Fruit fly (Drosophila melanogaster) whole organism, embryonic: ENCODE results near the gene oxt.

Experiments used
- CG10431 ChIP-seq: fragments of 200-800 bp; sonication (Bioruptor generic); optimal IDR thresholded peaks from 3 replicates; lab custom pipeline; 2018; ENCODE audit warnings: missing biosample characterization, mild to moderate bottlenecking, missing genetic modification characterization
- CG10462 ChIP-seq: fragments of 200-800 bp; sonication (Bioruptor generic); optimal IDR thresholded peaks from 2 replicates; lab custom pipeline; 2016; ENCODE audit warnings: missing biosample characterization, missing genetic modification characterization
- CG11247 ChIP-seq: fragments of 200-800 bp; sonication (Bioruptor generic); IDR thresholded peaks from 2 replicates; pipeline ENCODE4 v1.3.6; 2022; ENCODE audit warnings: missing biosample characterization, missing genetic modification characterization
- CG11398 ChIP-seq: fragments of 200-800 bp; sonication (Bioruptor generic); optimal IDR thresholded peaks from 2 replicates; lab custom pipeline; 2016; ENCODE audit warnings: missing biosample characterization, missing genetic modification characterization
- CG12659 ChIP-seq: fragments of 200-800 bp; sonication (Bioruptor generic); optimal IDR thresholded peaks from 3 replicates; lab custom pipeline; 2017; ENCODE audit warnings: mild to moderate bottlenecking, missing biosample characterization, missing genetic modification reagents, missing genetic modification characterization
- CG12769 ChIP-seq: fragments of 200-800 bp; sonication (Bioruptor generic); optimal IDR thresholded peaks from 2 replicates; lab custom pipeline; 2019; ENCODE audit warnings: missing biosample characterization, mild to moderate bottlenecking, missing genetic modification characterization, moderate library complexity
- CG13775 ChIP-seq: fragments of 200-800 bp; sonication (Bioruptor generic); optimal IDR thresholded peaks from 3 replicates; lab custom pipeline; 2017; ENCODE audit warnings: missing biosample characterization, mild to moderate bottlenecking, missing genetic modification characterization
- CG14050 ChIP-seq: fragments of 200-800 bp; sonication (Bioruptor generic); IDR thresholded peaks from 3 replicates; pipeline ENCODE4 v1.3.6; 2022; ENCODE audit warnings: missing biosample characterization, missing genetic modification characterization
- CG18764 ChIP-seq: fragments of 200-800 bp; sonication (Bioruptor generic); optimal IDR thresholded peaks from 3 replicates; lab custom pipeline; 2016; ENCODE audit warnings: missing biosample characterization, missing genetic modification characterization
- CG2889 ChIP-seq: fragments of 200-800 bp; sonication (Bioruptor generic); IDR thresholded peaks from 3 replicates; pipeline ENCODE4 v1.3.6; 2022; ENCODE audit warnings: missing biosample characterization, missing genetic modification characterization
- CG30431 ChIP-seq: fragments of 200-800 bp; sonication (Bioruptor generic); optimal IDR thresholded peaks from 2 replicates; lab custom pipeline; 2017; ENCODE audit warnings: missing biosample characterization, missing genetic modification characterization
- CG3065 ChIP-seq: fragments of 200-800 bp; sonication (Bioruptor generic); optimal IDR thresholded peaks from 2 replicates; lab custom pipeline; 2016; ENCODE audit warnings: missing biosample characterization, missing genetic modification characterization
- CG3726 ChIP-seq: fragments of 200-800 bp; sonication (Bioruptor generic); IDR thresholded peaks from 3 replicates; pipeline ENCODE4, ENCODE4 v1.3.6; 2022; ENCODE audit warnings: missing biosample characterization, missing genetic modification characterization
- CG42726 ChIP-seq: fragments of 200-800 bp; sonication (Bioruptor generic); IDR thresholded peaks from 2 replicates; pipeline ENCODE4 v1.3.6; 2022; ENCODE audit warnings: missing biosample characterization, missing genetic modification characterization; ENCODE audit not compliant: partially characterized antibody
- CG4854 ChIP-seq: fragments of 200-800 bp; sonication (Bioruptor generic); optimal IDR thresholded peaks from 2 replicates; lab custom pipeline; 2016; ENCODE audit warnings: missing biosample characterization, missing genetic modification characterization, inconsistent platforms
- CG6854 ChIP-seq: fragments of 200-800 bp; sonication (Bioruptor generic); optimal IDR thresholded peaks from 3 replicates; lab custom pipeline; 2017; ENCODE audit warnings: missing biosample characterization, mild to moderate bottlenecking, missing genetic modification characterization
- CG7372 ChIP-seq: fragments of 200-800 bp; sonication (Bioruptor generic); IDR thresholded peaks from 2 replicates; pipeline ENCODE4 v1.3.6; 2022; ENCODE audit warnings: missing biosample characterization, missing genetic modification characterization
- CG9215 ChIP-seq: fragments of 200-800 bp; sonication (Bioruptor generic); IDR thresholded peaks from 2 replicates; pipeline ENCODE4 v1.3.6; 2022; ENCODE audit warnings: missing biosample characterization, missing genetic modification characterization
- CG9437 ChIP-seq: fragments of 200-800 bp; sonication (Bioruptor generic); optimal IDR thresholded peaks from 2 replicates; lab custom pipeline; 2018; ENCODE audit warnings: missing biosample characterization, mild to moderate bottlenecking, missing genetic modification characterization
- CG9932 ChIP-seq: fragments of 200-800 bp; sonication (Bioruptor generic); IDR thresholded peaks from 2 replicates; pipeline ENCODE4 v1.3.6; 2022; ENCODE audit warnings: missing biosample characterization, missing genetic modification characterization
- Chrac-16 ChIP-seq: fragments of 200-800 bp; sonication (Bioruptor generic); optimal IDR thresholded peaks from 3 replicates; lab custom pipeline; 2016; ENCODE audit warnings: missing biosample characterization, missing genetic modification characterization
- CrebB ChIP-seq: fragments of 200-800 bp; sonication (Bioruptor generic); optimal IDR thresholded peaks from 3 replicates; lab custom pipeline; 2018; ENCODE audit warnings: missing biosample characterization, mild to moderate bottlenecking, missing genetic modification characterization
- Deaf1 ChIP-seq: fragments of 200-800 bp; optimal IDR thresholded peaks from 3 replicates; lab custom pipeline; 2019; ENCODE audit warnings: missing biosample characterization, mild to moderate bottlenecking, missing genetic modification characterization, moderate library complexity
- Dip2 ChIP-seq: fragments of 200-800 bp; sonication (Bioruptor generic); IDR thresholded peaks from 2 replicates; pipeline ENCODE4 v1.3.6; 2022; ENCODE audit warnings: missing biosample characterization, missing genetic modification characterization
- Gug ChIP-seq: fragments of 200-800 bp; sonication (Bioruptor generic); IDR thresholded peaks from 4 replicates; pipeline ENCODE4 v1.3.6; 2022; ENCODE audit warnings: missing biosample characterization, missing genetic modification characterization
- H2.0 ChIP-seq: fragments of 200-800 bp; sonication (Bioruptor generic); IDR thresholded peaks from 2 replicates; pipeline ENCODE4 v1.3.6; 2022; ENCODE audit warnings: missing biosample characterization, missing genetic modification characterization
- Hmr ChIP-seq: fragments of 200-800 bp; sonication (Bioruptor generic); optimal IDR thresholded peaks from 3 replicates; lab custom pipeline; 2017; ENCODE audit warnings: mild to moderate bottlenecking, missing biosample characterization, missing genetic modification reagents, missing genetic modification characterization
- NC2α ChIP-seq: fragments of 200-800 bp; sonication (Bioruptor generic); optimal IDR thresholded peaks from 2 replicates; lab custom pipeline; 2016; ENCODE audit warnings: missing biosample characterization, missing genetic modification characterization
- Nf-YB ChIP-seq: fragments of 200-800 bp; sonication (Bioruptor generic); optimal IDR thresholded peaks from 3 replicates; lab custom pipeline; 2019; ENCODE audit warnings: missing biosample characterization, mild to moderate bottlenecking, missing genetic modification characterization, moderate library complexity
- Rfx ChIP-seq: fragments of 200-800 bp; sonication (Bioruptor generic); IDR thresholded peaks from 2 replicates; pipeline ENCODE4 v1.3.6; 2022; ENCODE audit warnings: missing biosample characterization, missing genetic modification characterization
- Scr ChIP-seq: fragments of 200-800 bp; sonication (Bioruptor generic); IDR thresholded peaks from 2 replicates; pipeline ENCODE4 v1.3.6; 2022; ENCODE audit warnings: missing biosample characterization, missing genetic modification characterization; ENCODE audit not compliant: partially characterized antibody
- Side ChIP-seq: fragments of 200-800 bp; sonication (Bioruptor generic); optimal IDR thresholded peaks from 2 replicates; lab custom pipeline; 2016; ENCODE audit warnings: missing biosample characterization, missing genetic modification characterization
- Sox100B ChIP-seq: fragments of 200-800 bp; sonication (Bioruptor generic); optimal IDR thresholded peaks from 3 replicates; lab custom pipeline; 2018; ENCODE audit warnings: missing biosample characterization, mild to moderate bottlenecking, missing genetic modification characterization
- ac ChIP-seq: fragments of 200-800 bp; sonication (Bioruptor generic); optimal IDR thresholded peaks from 3 replicates; lab custom pipeline; 2017; ENCODE audit warnings: missing biosample characterization, mild to moderate bottlenecking, missing genetic modification characterization
- ase ChIP-seq: fragments of 200-800 bp; sonication (Bioruptor generic); IDR thresholded peaks from 3 replicates; pipeline ENCODE4 v1.3.6; 2022; ENCODE audit warnings: missing biosample characterization, missing genetic modification characterization
- cg ChIP-seq: fragments of 200-800 bp; sonication (Bioruptor generic); optimal IDR thresholded peaks from 3 replicates; lab custom pipeline; 2019; ENCODE audit warnings: missing biosample characterization, mild to moderate bottlenecking, missing genetic modification characterization, moderate library complexity
- crc ChIP-seq: fragments of 200-800 bp; sonication (Bioruptor generic); optimal IDR thresholded peaks from 2 replicates; lab custom pipeline; 2016; ENCODE audit warnings: missing biosample characterization, missing genetic modification characterization
- danr ChIP-seq: fragments of 200-800 bp; sonication (Bioruptor generic); IDR thresholded peaks from 2 replicates; pipeline ENCODE4 v1.3.6; 2022; ENCODE audit warnings: missing biosample characterization, missing genetic modification characterization
- ems ChIP-seq: fragments of 200-800 bp; sonication (Bioruptor generic); optimal IDR thresholded peaks from 3 replicates; lab custom pipeline; 2016; ENCODE audit warnings: missing biosample characterization, missing genetic modification characterization
- her ChIP-seq: fragments of 200-800 bp; sonication (Bioruptor generic); optimal IDR thresholded peaks from 2 replicates; lab custom pipeline; 2016; ENCODE audit warnings: missing biosample characterization, missing genetic modification characterization
- hth ChIP-seq: fragments of >200 bp; optimal IDR thresholded peaks from 2 replicates; lab custom pipeline; 2017; ENCODE audit warnings: inconsistent platforms
- insv ChIP-seq, 2 experiments: fragments of 200-800 bp; sonication (Bioruptor generic); optimal IDR thresholded peaks; 3 replicates each; lab custom pipeline; 2016 to 2018; ENCODE audit warnings: missing biosample characterization in 2 of 2, missing genetic modification characterization in 2 of 2
- lab ChIP-seq: fragments of 200-800 bp; sonication (Bioruptor generic); optimal IDR thresholded peaks from 3 replicates; lab custom pipeline; 2017; ENCODE audit warnings: missing biosample characterization, missing genetic modification characterization, mild to moderate bottlenecking, moderate library complexity, missing genetic modification reagents
- pho ChIP-seq: fragments of 200-800 bp; sonication (Bioruptor generic); optimal IDR thresholded peaks from 2 replicates; lab custom pipeline; 2016; ENCODE audit warnings: missing biosample characterization, missing genetic modification characterization
- pros ChIP-seq: fragments of 200-800 bp; sonication (Bioruptor generic); optimal IDR thresholded peaks from 3 replicates; lab custom pipeline; 2019; ENCODE audit warnings: missing biosample characterization, mild to moderate bottlenecking, missing genetic modification characterization, moderate library complexity
- pum ChIP-seq: fragments of 200-800 bp; sonication (Bioruptor generic); optimal IDR thresholded peaks from 2 replicates; lab custom pipeline; 2016; ENCODE audit warnings: missing biosample characterization, missing genetic modification characterization
- ranshi ChIP-seq: fragments of 200-800 bp; sonication (Bioruptor generic); IDR thresholded peaks from 2 replicates; pipeline ENCODE4 v1.3.6; 2022; ENCODE audit warnings: missing biosample characterization, missing genetic modification characterization
- sr ChIP-seq: fragments of 200-800 bp; sonication (Bioruptor generic); IDR thresholded peaks from 3 replicates; pipeline ENCODE4 v1.3.6; 2022; ENCODE audit warnings: missing biosample characterization, missing genetic modification characterization
- ssp ChIP-seq: fragments of 200-800 bp; sonication (Bioruptor generic); IDR thresholded peaks from 2 replicates; pipeline ENCODE4 v1.3.6; 2022; ENCODE audit warnings: missing biosample characterization, missing genetic modification characterization
- stwl ChIP-seq: fragments of 200-800 bp; sonication (Bioruptor generic); optimal IDR thresholded peaks from 3 replicates; lab custom pipeline; 2018; ENCODE audit warnings: missing biosample characterization, mild to moderate bottlenecking, missing genetic modification characterization, moderate library complexity
- tx ChIP-seq: fragments of 200-800 bp; sonication (Bioruptor generic); optimal IDR thresholded peaks from 2 replicates; lab custom pipeline; 2016; ENCODE audit warnings: missing biosample characterization, missing genetic modification characterization

The oxt gene

DNA sequence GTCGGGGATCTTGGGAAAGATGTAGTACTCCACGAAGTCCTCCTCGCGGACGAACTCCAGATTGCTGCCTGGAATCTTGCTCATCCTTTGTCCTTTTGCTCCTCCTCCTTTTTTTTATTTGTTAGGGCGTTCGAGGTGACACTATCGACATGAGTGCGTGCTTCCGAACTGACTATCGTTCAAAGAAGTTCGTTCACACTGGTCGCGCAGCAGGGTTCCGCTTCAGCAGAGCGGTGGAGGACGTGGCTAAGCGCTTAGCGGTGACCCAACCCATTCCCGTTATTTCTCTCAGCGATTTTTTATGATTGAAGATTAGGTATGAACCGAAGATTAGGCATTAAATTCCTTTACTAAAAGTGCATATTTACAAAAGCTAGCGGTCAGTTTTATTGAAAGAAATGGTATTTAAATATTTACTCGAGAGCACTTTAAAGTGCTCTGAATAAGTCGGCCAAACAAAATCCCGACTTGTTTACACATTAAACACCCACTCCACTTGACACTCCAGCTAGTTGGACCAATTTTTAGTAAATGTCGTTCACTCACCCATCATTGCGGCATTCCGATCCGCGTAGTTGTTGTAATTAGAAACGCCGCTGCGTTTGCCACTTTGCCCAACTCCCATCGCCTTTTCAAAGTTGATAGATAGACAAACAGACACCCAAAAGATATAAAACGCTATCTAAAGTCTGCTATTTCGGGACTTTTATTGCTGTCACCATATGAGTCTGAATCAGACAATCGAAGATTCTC lies 3.4 kb upstream of the oxt start, which contains the start of the genes ecd and CG13806 (continued):
- TF ChIP-seq CG12769 (tag; lab: Kevin White, UChicago): no peak
- no peak for TF ChIP-seq CG18764 (GFP tag; lab: Kevin White, UChicago)
- TF ChIP-seq CG9932 (GFP tag; lab: Robert Waterston, UW): peak; percentile 86
- no peak for TF ChIP-seq ac (GFP tag; lab: Kevin White, UChicago)
- TF ChIP-seq Gug (GFP tag; lab: Robert Waterston, UW): peak; percentile 72; the same call in 2 of the 4 replicates
- no peak for TF ChIP-seq CrebB
- peak; percentile 98 for TF ChIP-seq CG42726
- no peak for TF ChIP-seq sr (GFP tag; lab: Robert Waterston, UW)
- TF ChIP-seq CG30431: no peak
- no peak for TF ChIP-seq CG9437 (GFP tag; lab: Kevin White, UChicago)
- no peak for TF ChIP-seq NC2α
- TF ChIP-seq Rfx (GFP tag; lab: Robert Waterston, UW): peak; percentile 84
- no peak for TF ChIP-seq H2.0 (GFP tag; lab: Robert Waterston, UW)
- no peak for TF ChIP-seq Nf-YB
- TF ChIP-seq pros (GFP tag; lab: Kevin White, UChicago): no peak
- TF ChIP-seq CG12659 (GFP tag; lab: Kevin White, UChicago): peak; percentile 45
- TF ChIP-seq CG3065 (GFP tag; lab: Kevin White, UChicago): peak; percentile 77
- TF ChIP-seq CG9215: no peak
- TF ChIP-seq CG7372 (GFP tag; lab: Robert Waterston, UW): no peak
- TF ChIP-seq danr (GFP tag; lab: Robert Waterston, UW): no peak
- no peak for TF ChIP-seq CG14050 (GFP tag; lab: Robert Waterston, UW)
- no peak for TF ChIP-seq CG2889
- TF ChIP-seq Chrac-16: peak; percentile 49
- TF ChIP-seq CG11247 (GFP tag; lab: Robert Waterston, UW): peak; percentile 51; the same call in 1 of the 2 replicates
- peak; percentile 63 for TF ChIP-seq her (GFP tag; lab: Kevin White, UChicago)
- TF ChIP-seq CG4854 (GFP tag; lab: Kevin White, UChicago): no peak
- TF ChIP-seq Side (GFP tag; lab: Kevin White, UChicago): peak; percentile 17
- peak; percentile 73 for TF ChIP-seq Hmr (GFP tag; lab: Kevin White, UChicago)
- TF ChIP-seq tx: peak; percentile 26
- TF ChIP-seq pum (GFP tag; lab: Kevin White, UChicago): peak; percentile 23
- peak; percentile 89 for TF ChIP-seq ssp (GFP tag; lab: Robert Waterston, UW)
- TF ChIP-seq Deaf1: no peak
- no peak for TF ChIP-seq Dip2 (GFP tag; lab: Robert Waterston, UW)
- TF ChIP-seq hth: no peak
- peak; percentile 39 for TF ChIP-seq pho (GFP tag; lab: Kevin White, UChicago)
- TF ChIP-seq Sox100B (GFP tag; lab: Kevin White, UChicago): no peak
- TF ChIP-seq CG3726: no peak
- TF ChIP-seq CG10462 (GFP tag; lab: Kevin White, UChicago): peak; percentile 88
- no peak for TF ChIP-seq lab (GFP tag; lab: Kevin White, UChicago)
- TF ChIP-seq Scr (GFP tag; lab: Robert Waterston, UW): peak; percentile 91
- no peak for TF ChIP-seq ase (GFP tag; lab: Robert Waterston, UW)
- peak; percentile 74 for TF ChIP-seq stwl (tag; lab: Kevin White, UChicago)
- no peak for TF ChIP-seq CG10431 (GFP tag; lab: Kevin White, UChicago)
- TF ChIP-seq CG6854 (GFP tag; lab: Kevin White, UChicago): no peak
- TF ChIP-seq insv (GFP tag; optimal IDR thresholded peaks at IDR 0.05; lab: Kevin White, UChicago): peak in 1 of 2 experiments; percentile 16
- TF ChIP-seq ems (GFP tag; lab: Kevin White, UChicago): no peak
- TF ChIP-seq crc: no peak
- TF ChIP-seq cg (GFP tag; lab: Kevin White, UChicago): no peak
- peak; percentile 2 for TF ChIP-seq CG13775
- peak; percentile 12 for TF ChIP-seq CG11398
- TF ChIP-seq ranshi (GFP tag; lab: Robert Waterston, UW): peak; percentile 35; the same call in 1 of the 2 replicates
